Fruit fly (Drosophila melanogaster) whole organism, embryonic: Measurements from ENCODE around the gene IKKbeta.

Experiments used
- B-H2 ChIP-seq: fragments of 200-800 bp; sonication (Bioruptor generic); optimal IDR thresholded peaks from 2 replicates; lab custom pipeline; 2018; ENCODE audit warnings: missing biosample characterization, mild to moderate bottlenecking, missing genetic modification characterization
- CG11696 ChIP-seq: fragments of 200-800 bp; sonication (Bioruptor generic); IDR thresholded peaks from 2 replicates; pipeline ENCODE4 v1.3.6; 2022; ENCODE audit warnings: missing biosample characterization, missing genetic modification characterization
- CG15601 ChIP-seq: fragments of 200-800 bp; sonication (Bioruptor generic); optimal IDR thresholded peaks from 3 replicates; lab custom pipeline; 2019; ENCODE audit warnings: missing biosample characterization, mild to moderate bottlenecking, missing genetic modification characterization, moderate library complexity
- CG3838 ChIP-seq: fragments of 200-800 bp; sonication (Bioruptor generic); optimal IDR thresholded peaks from 3 replicates; lab custom pipeline; 2016; ENCODE audit warnings: missing biosample characterization, missing genetic modification characterization
- Xbp1 ChIP-seq: fragments of 200-800 bp; sonication (Bioruptor generic); optimal IDR thresholded peaks from 3 replicates; lab custom pipeline; 2016; ENCODE audit warnings: missing biosample characterization, mild to moderate bottlenecking, missing genetic modification characterization
- ci ChIP-seq: fragments of 200-800 bp; sonication (Bioruptor generic); IDR thresholded peaks from 3 replicates; pipeline ENCODE4 v1.3.6; 2022; ENCODE audit warnings: missing biosample characterization, missing genetic modification characterization
- ham ChIP-seq: fragments of 200-800 bp; sonication (Bioruptor generic); IDR thresholded peaks from 2 replicates; pipeline ENCODE4 v1.3.6; 2022; ENCODE audit warnings: missing biosample characterization, missing genetic modification characterization
- nau ChIP-seq: fragments of 200-800 bp; sonication (Bioruptor generic); optimal IDR thresholded peaks from 3 replicates; lab custom pipeline; 2017; ENCODE audit warnings: missing biosample characterization, mild to moderate bottlenecking, missing genetic modification characterization, missing genetic modification reagents
- oc ChIP-seq: fragments of 200-800 bp; sonication (Bioruptor generic); optimal IDR thresholded peaks from 2 replicates; lab custom pipeline; 2018; ENCODE audit warnings: missing biosample characterization, mild to moderate bottlenecking, missing genetic modification characterization, moderate library complexity
- pan ChIP-seq, 4 experiments: fragments of >200 bp in 3 of 4; fragments of 200-800 bp in 1 of 4; sonication (Bioruptor generic) in 1 of 4; optimal IDR thresholded peaks in 3 of 4; IDR thresholded peaks in 1 of 4; 2 replicates each; pipeline versions ENCODE4 v1.3.6 to Lab custom; 2017 to 2022; ENCODE audit warnings: missing biosample characterization in 2 of 4, missing genetic modification characterization in 2 of 4, mixed read lengths in 1 of 4
- sens ChIP-seq: fragments of 200-800 bp; sonication (Bioruptor generic); peaks from one replicate; lab custom pipeline; 2016; ENCODE audit warnings: missing biosample characterization, missing genetic modification characterization
- unpg ChIP-seq: fragments of 200-800 bp; sonication (Bioruptor generic); optimal IDR thresholded peaks from 3 replicates; lab custom pipeline; 2018; ENCODE audit warnings: missing biosample characterization, mild to moderate bottlenecking, missing genetic modification characterization, moderate library complexity

- TF ChIP-seq Xbp1 (GFP tag; lab: Kevin White, UChicago) (no peak), ci (peak; percentile 67; the same call in 2 of the 3 replicates), B-H2 (no peak), nau (GFP tag; lab: Kevin White, UChicago) (no peak), sens (GFP tag; lab: Kevin White, UChicago) (peak; percentile 88), oc (tag; lab: Kevin White, UChicago) (peak; percentile 73), CG3838 (peak; percentile 3), unpg (GFP tag; lab: Kevin White, UChicago) (no peak), CG11696 (GFP tag; lab: Robert Waterston, UW) (0 out of 2 replicates have a peak, but pooled peaks have one; percentile 18), pan (optimal IDR thresholded peaks at IDR 0.05; lab: Kevin White, UChicago) (no peak), pan (GFP tag; optimal IDR thresholded peaks at IDR 0.05 in 1 of 2, IDR thresholded peaks at IDR 0.05 in 1 of 2) (peak in 1 of 2 experiments; percentile 51), ham (GFP tag; lab: Robert Waterston, UW) (no peak), CG15601 (tag; lab: Kevin White, UChicago) (no peak)
These were observed 20.0 kb upstream of the IKKbeta start for dm6 chr3R:16069266-16069665.
